Fruit fly (Drosophila melanogaster) whole organism, embryonic: ENCODE data around the gene CG11384.
A peak's percentile ranks its signal among the peaks of the same experiment; 100 is the strongest.

Experiments
- BEAF-32 ChIP-seq: fragments of 200-800 bp; sonication (Bioruptor generic); optimal IDR thresholded peaks from 3 replicates; lab custom pipeline; 2017; ENCODE audit warnings: missing biosample characterization, missing genetic modification characterization, mild to moderate bottlenecking, moderate library complexity, missing genetic modification reagents
- Bdp1 ChIP-seq: fragments of 200-800 bp; sonication (Bioruptor generic); optimal IDR thresholded peaks from 3 replicates; lab custom pipeline; 2016; ENCODE audit warnings: missing biosample characterization, missing genetic modification characterization
- Blimp-1 ChIP-seq: fragments of 200-800 bp; sonication (Bioruptor generic); optimal IDR thresholded peaks from 3 replicates; lab custom pipeline; 2018; ENCODE audit warnings: missing biosample characterization, missing genetic modification characterization, mild to moderate bottlenecking, moderate library complexity, missing genetic modification reagents
- BtbVII ChIP-seq: fragments of 200-800 bp; sonication (Bioruptor generic); optimal IDR thresholded peaks from 3 replicates; lab custom pipeline; 2017; ENCODE audit warnings: missing biosample characterization, mild to moderate bottlenecking, missing genetic modification characterization
- CG10431 ChIP-seq: fragments of 200-800 bp; sonication (Bioruptor generic); optimal IDR thresholded peaks from 3 replicates; lab custom pipeline; 2018; ENCODE audit warnings: missing biosample characterization, mild to moderate bottlenecking, missing genetic modification characterization
- CG10654 ChIP-seq: fragments of 200-800 bp; sonication (Bioruptor generic); optimal IDR thresholded peaks from 2 replicates; lab custom pipeline; 2016; ENCODE audit warnings: missing biosample characterization, missing genetic modification characterization
- CG10979 ChIP-seq: fragments of 200-800 bp; sonication (Bioruptor generic); optimal IDR thresholded peaks from 2 replicates; lab custom pipeline; 2018; ENCODE audit warnings: missing biosample characterization, mild to moderate bottlenecking, missing genetic modification characterization, moderate library complexity
- CG12744 ChIP-seq: fragments of 200-800 bp; sonication (Bioruptor generic); optimal IDR thresholded peaks from 2 replicates; lab custom pipeline; 2016; ENCODE audit warnings: missing biosample characterization, missing genetic modification characterization
- CG13775 ChIP-seq: fragments of 200-800 bp; sonication (Bioruptor generic); optimal IDR thresholded peaks from 3 replicates; lab custom pipeline; 2017; ENCODE audit warnings: missing biosample characterization, mild to moderate bottlenecking, missing genetic modification characterization
- CG15696 ChIP-seq: fragments of 200-800 bp; sonication (Bioruptor generic); optimal IDR thresholded peaks from 2 replicates; lab custom pipeline; 2019; ENCODE audit warnings: missing biosample characterization, mild to moderate bottlenecking, missing genetic modification characterization, moderate library complexity
- CG16779 ChIP-seq: fragments of 200-800 bp; sonication (Bioruptor generic); IDR thresholded peaks from 2 replicates; pipeline ENCODE4 v1.3.6; 2022; ENCODE audit warnings: missing biosample characterization, missing genetic modification characterization
- CG17802 ChIP-seq: fragments of 200-800 bp; sonication (Bioruptor generic); optimal IDR thresholded peaks from 2 replicates; lab custom pipeline; 2018; ENCODE audit warnings: missing biosample characterization, mild to moderate bottlenecking, missing genetic modification characterization, moderate library complexity
- CG2678 ChIP-seq: fragments of 200-800 bp; sonication (Bioruptor generic); optimal IDR thresholded peaks from 3 replicates; lab custom pipeline; 2019; ENCODE audit warnings: missing biosample characterization, mild to moderate bottlenecking, missing genetic modification characterization, moderate library complexity
- CG2889 ChIP-seq: fragments of 200-800 bp; sonication (Bioruptor generic); IDR thresholded peaks from 3 replicates; pipeline ENCODE4 v1.3.6; 2022; ENCODE audit warnings: missing biosample characterization, missing genetic modification characterization
- CG31441 ChIP-seq: fragments of 200-800 bp; sonication (Bioruptor generic); IDR thresholded peaks from 2 replicates; pipeline ENCODE4 v1.3.6; 2022; ENCODE audit warnings: missing biosample characterization, missing genetic modification characterization
- CG3163 ChIP-seq: fragments of 200-800 bp; sonication (Bioruptor generic); optimal IDR thresholded peaks from 3 replicates; lab custom pipeline; 2016; ENCODE audit warnings: missing biosample characterization, missing genetic modification characterization
- CG4707 ChIP-seq: fragments of 200-800 bp; sonication (Bioruptor generic); optimal IDR thresholded peaks from 2 replicates; lab custom pipeline; 2018; ENCODE audit warnings: missing biosample characterization, mild to moderate bottlenecking, missing genetic modification characterization, moderate library complexity
- CG6654 ChIP-seq: fragments of 200-800 bp; sonication (Bioruptor generic); optimal IDR thresholded peaks from 2 replicates; lab custom pipeline; 2017; ENCODE audit warnings: missing biosample characterization, mild to moderate bottlenecking, missing genetic modification characterization
- CG8388 ChIP-seq: fragments of 200-800 bp; sonication (Bioruptor generic); optimal IDR thresholded peaks from 2 replicates; lab custom pipeline; 2019; ENCODE audit warnings: missing biosample characterization, mild to moderate bottlenecking, missing genetic modification characterization, moderate library complexity
- Dll ChIP-seq: fragments of 200-800 bp; sonication (Bioruptor generic); IDR thresholded peaks from 4 replicates; pipeline ENCODE4 v1.3.6; 2022; ENCODE audit warnings: missing biosample characterization, missing genetic modification characterization; ENCODE audit not compliant: partially characterized antibody
- Fer3 ChIP-seq: fragments of 200-800 bp; sonication (Bioruptor generic); optimal IDR thresholded peaks from 2 replicates; lab custom pipeline; 2018; ENCODE audit warnings: missing biosample characterization, mild to moderate bottlenecking, missing genetic modification characterization, moderate library complexity
- Hr78 ChIP-seq, 2 experiments: fragments of 200-800 bp in 1 of 2; fragments of >200 bp in 1 of 2; sonication (Bioruptor generic) in 1 of 2; optimal IDR thresholded peaks; 2 replicates each; lab custom pipeline; 2017 to 2019; ENCODE audit warnings: missing biosample characterization in 2 of 2, missing genetic modification characterization in 2 of 2, mild to moderate bottlenecking in 1 of 2, moderate library complexity in 1 of 2
- Med ChIP-seq: fragments of 200-800 bp; sonication (Bioruptor generic); peaks from one replicate; lab custom pipeline; 2016; ENCODE audit warnings: missing biosample characterization, missing genetic modification characterization, mild to moderate bottlenecking, inconsistent platforms, moderate library complexity
- Oli ChIP-seq: fragments of 200-800 bp; sonication (Bioruptor generic); optimal IDR thresholded peaks from 2 replicates; lab custom pipeline; 2018; ENCODE audit warnings: missing biosample characterization, mild to moderate bottlenecking, missing genetic modification characterization, moderate library complexity
- Side ChIP-seq: fragments of 200-800 bp; sonication (Bioruptor generic); optimal IDR thresholded peaks from 2 replicates; lab custom pipeline; 2016; ENCODE audit warnings: missing biosample characterization, missing genetic modification characterization
- Trl ChIP-seq, 3 experiments: fragments of >200 bp in 2 of 3; fragments of 200-800 bp in 1 of 3; sonication (Bioruptor generic) in 1 of 3; optimal IDR thresholded peaks; 2 replicates in 1 of 3; 3 replicates in 2 of 3; lab custom pipeline; 2016 to 2017; ENCODE audit warnings: missing biosample characterization in 1 of 3, missing genetic modification characterization in 1 of 3
- Usf ChIP-seq: fragments of 200-800 bp; sonication (Bioruptor generic); optimal IDR thresholded peaks from 2 replicates; lab custom pipeline; 2017; ENCODE audit warnings: missing genotype, missing biosample characterization, missing genetic modification characterization
- Xrp1 ChIP-seq: fragments of 200-800 bp; sonication (Bioruptor generic); IDR thresholded peaks from 2 replicates; pipeline ENCODE4 v1.3.6; 2022; ENCODE audit warnings: missing biosample characterization, missing genetic modification characterization
- ap ChIP-seq: fragments of 200-800 bp; sonication (Bioruptor generic); IDR thresholded peaks from 2 replicates; pipeline ENCODE4 v1.3.6; 2022; ENCODE audit warnings: missing biosample characterization, missing genetic modification characterization
- ase ChIP-seq: fragments of 200-800 bp; sonication (Bioruptor generic); IDR thresholded peaks from 3 replicates; pipeline ENCODE4 v1.3.6; 2022; ENCODE audit warnings: missing biosample characterization, missing genetic modification characterization
- cad ChIP-seq: fragments of >200 bp; optimal IDR thresholded peaks from 2 replicates; lab custom pipeline; 2017; ENCODE audit warnings: missing biosample characterization, missing genetic modification characterization
- chif ChIP-seq, 2 experiments: fragments of 200-800 bp; sonication (Bioruptor generic); optimal IDR thresholded peaks; 3 replicates each; lab custom pipeline; 2016; ENCODE audit warnings: missing biosample characterization in 2 of 2, missing genetic modification characterization in 2 of 2
- chinmo ChIP-seq: fragments of 200-800 bp; sonication (Bioruptor generic); IDR thresholded peaks from 4 replicates; pipeline ENCODE4 v1.3.6; 2022; ENCODE audit warnings: missing biosample characterization, missing genetic modification characterization; ENCODE audit not compliant: partially characterized antibody
- dmrt99B ChIP-seq: fragments of 200-800 bp; sonication (Bioruptor generic); optimal IDR thresholded peaks from 2 replicates; lab custom pipeline; 2018; ENCODE audit warnings: missing biosample characterization, mild to moderate bottlenecking, missing genetic modification characterization, moderate library complexity
- eyg ChIP-seq: fragments of 200-800 bp; sonication (Bioruptor generic); optimal IDR thresholded peaks from 3 replicates; lab custom pipeline; 2016; ENCODE audit warnings: missing biosample characterization, missing genetic modification characterization
- gt ChIP-seq: fragments of 200-800 bp; sonication (Bioruptor generic); IDR thresholded peaks from 2 replicates; pipeline ENCODE4 v1.3.6; 2022; ENCODE audit warnings: missing biosample characterization, missing genetic modification characterization
- kni ChIP-seq: fragments of 200-800 bp; sonication (Bioruptor generic); optimal IDR thresholded peaks from 3 replicates; lab custom pipeline; 2017; ENCODE audit warnings: mild to moderate bottlenecking, missing biosample characterization, missing genetic modification reagents, missing genetic modification characterization
- lola ChIP-seq, 3 experiments: fragments of >200 bp in 2 of 3; fragments of 200-800 bp in 1 of 3; sonication (Bioruptor generic) in 1 of 3; optimal IDR thresholded peaks; 2 replicates each; lab custom pipeline; 2017 to 2019; ENCODE audit warnings: missing biosample characterization in 3 of 3, missing genetic modification characterization in 3 of 3, mild to moderate bottlenecking in 1 of 3, moderate library complexity in 1 of 3
- nerfin-1 ChIP-seq: fragments of 200-800 bp; sonication (Bioruptor generic); optimal IDR thresholded peaks from 3 replicates; lab custom pipeline; 2019; ENCODE audit warnings: missing biosample characterization, mild to moderate bottlenecking, missing genetic modification characterization, moderate library complexity
- onecut ChIP-seq: fragments of 200-800 bp; sonication (Bioruptor generic); IDR thresholded peaks from 2 replicates; pipeline ENCODE4 v1.3.6; 2022; ENCODE audit warnings: missing biosample characterization, missing genetic modification characterization
- rib ChIP-seq: fragments of 200-800 bp; sonication (Bioruptor generic); IDR thresholded peaks from 2 replicates; pipeline ENCODE4 v1.3.6; 2022; ENCODE audit warnings: missing biosample characterization, missing genetic modification characterization
- ro ChIP-seq: fragments of 200-800 bp; sonication (Bioruptor generic); IDR thresholded peaks from 2 replicates; pipeline ENCODE4 v1.3.6; 2022; ENCODE audit warnings: missing biosample characterization, missing genetic modification characterization
- sens ChIP-seq: fragments of 200-800 bp; sonication (Bioruptor generic); peaks from one replicate; lab custom pipeline; 2016; ENCODE audit warnings: missing biosample characterization, missing genetic modification characterization
- stwl ChIP-seq: fragments of 200-800 bp; sonication (Bioruptor generic); optimal IDR thresholded peaks from 3 replicates; lab custom pipeline; 2018; ENCODE audit warnings: missing biosample characterization, mild to moderate bottlenecking, missing genetic modification characterization, moderate library complexity
- trem ChIP-seq: fragments of 200-800 bp; optimal IDR thresholded peaks from 3 replicates; lab custom pipeline; 2019; ENCODE audit warnings: missing biosample characterization, mild to moderate bottlenecking, missing genetic modification characterization, moderate library complexity
- zen ChIP-seq: fragments of 200-800 bp; sonication (Bioruptor generic); optimal IDR thresholded peaks from 3 replicates; lab custom pipeline; 2018; ENCODE audit warnings: missing biosample characterization, mild to moderate bottlenecking, missing genetic modification characterization, moderate library complexity

The CG11384 gene

dm6 chrX:1215000-1215399, 39.2 kb upstream of the CG11384 start, which contains the start of gene CG11398 (continued):
- TF ChIP-seq CG16779, result no peak
- TF ChIP-seq chinmo (GFP tag; lab: Robert Waterston, UW), result 0 out of 4 replicates have a peak, but pooled peaks have one; percentile 69
- TF ChIP-seq ap (GFP tag; lab: Robert Waterston, UW), result no peak
- TF ChIP-seq CG8388 (GFP tag; lab: Kevin White, UChicago), result no peak
- peak; percentile 71 for TF ChIP-seq Med (GFP tag; lab: Kevin White, UChicago)
- TF ChIP-seq trem (tag; lab: Kevin White, UChicago), result peak; percentile 81
- no peak for TF ChIP-seq Usf (GFP tag; lab: Kevin White, UChicago)
- TF ChIP-seq, all 482 proteins: peak for 78

dm6 chrX:1209251-1210020, 33.6 kb upstream of the CG11384 start, which contains the start of gene CG11382:
CG11382 (plus strand) TSS chrX:1209970.
- TF ChIP-seq zen (tag; lab: Kevin White, UChicago) (peak; percentile 37), gt (no peak), Fer3 (tag; lab: Kevin White, UChicago) (no peak), CG12744 (GFP tag; lab: Kevin White, UChicago) (no peak), CG17802 (tag; lab: Kevin White, UChicago) (no peak), lola (GFP tag; optimal IDR thresholded peaks at IDR 0.05; lab: Kevin White, UChicago) (peak in 1 of 3 experiments; percentile 2), CG15696 (tag; lab: Kevin White, UChicago) (peak; percentile 15), kni (GFP tag; lab: Kevin White, UChicago) (peak; percentile 31), CG13775 (no peak), CG10431 (no peak), sens (GFP tag; lab: Kevin White, UChicago) (peak; percentile 36), CG3163 (GFP tag; lab: Kevin White, UChicago) (no peak), Dll (GFP tag; lab: Robert Waterston, UW) (0 out of 4 replicates have a peak, but pooled peaks have one; percentile 39), chif (GFP tag; optimal IDR thresholded peaks at IDR 0.05; lab: Kevin White, UChicago) (no peak), CG10979 (tag; lab: Kevin White, UChicago) (peak; percentile 5), CG6654 (GFP tag; lab: Kevin White, UChicago) (peak; percentile 96), stwl (tag; lab: Kevin White, UChicago) (peak; percentile 5), Blimp-1 (GFP tag; lab: Kevin White, UChicago) (peak; percentile 92), onecut (GFP tag; lab: Robert Waterston, UW) (no peak), Trl (optimal IDR thresholded peaks at IDR 0.05; lab: Kevin White, UChicago) (peak; percentile 10 to 57), Trl (GFP tag; optimal IDR thresholded peaks at IDR 0.05; lab: Kevin White, UChicago) (no peak), eyg (no peak), CG10654 (GFP tag; lab: Kevin White, UChicago) (no peak), ase (GFP tag; lab: Robert Waterston, UW) (no peak), CG8388 (GFP tag; lab: Kevin White, UChicago) (peak; percentile 20), CG4707 (GFP tag; lab: Kevin White, UChicago) (peak; percentile 78), Bdp1 (GFP tag; lab: Kevin White, UChicago) (no peak), Xrp1 (GFP tag; lab: Robert Waterston, UW) (0 out of 2 replicates have a peak, but pooled peaks have one; percentile 21), BEAF-32 (GFP tag; lab: Kevin White, UChicago) (peak; percentile 12), CG31441 (GFP tag; lab: Robert Waterston, UW) (0 out of 2 replicates have a peak, but pooled peaks have one; percentile 19), CG2678 (no peak), BtbVII (GFP tag; lab: Kevin White, UChicago) (no peak), Oli (tag; lab: Kevin White, UChicago) (no peak), rib (GFP tag; lab: Robert Waterston, UW) (no peak), dmrt99B (tag; lab: Kevin White, UChicago) (peak; percentile 12), Hr78 (GFP tag; optimal IDR thresholded peaks at IDR 0.05; lab: Kevin White, UChicago) (no peak), ro (GFP tag; lab: Robert Waterston, UW) (no peak), nerfin-1 (tag; lab: Kevin White, UChicago) (peak; percentile 3), cad (peak; percentile 79), CG2889 (no peak), Side (no peak)
